Fruit fly (Drosophila melanogaster): Measurements from ENCODE around the gene CG32069.
A peak's percentile ranks its signal among the peaks of the same experiment; 100 is the strongest.

Gene CG32069

DNA sequence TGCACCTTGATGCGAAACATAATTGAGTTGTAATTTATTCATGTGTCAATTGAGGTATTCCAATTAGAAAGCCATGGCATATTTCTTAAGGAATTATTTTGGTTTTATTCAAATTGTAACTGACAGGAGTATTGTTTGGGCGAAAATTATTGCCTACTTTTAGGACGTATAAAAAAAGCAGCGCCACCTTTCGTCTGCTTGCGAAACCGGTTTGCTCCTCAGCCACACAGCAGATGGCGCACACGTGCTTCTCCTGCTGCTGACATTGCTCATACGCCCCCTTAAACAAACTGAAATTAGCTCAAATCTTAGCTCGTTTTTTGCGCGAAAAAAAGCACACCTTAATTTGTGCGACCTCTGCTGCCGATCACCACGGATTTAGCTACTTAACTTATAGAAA lies 14.5 kb downstream of the CG32069 start (continued):
- TF ChIP-seq al (GFP tag; IDR thresholded peaks at IDR 0.05) (no peak), CG11504 (tag; optimal IDR thresholded peaks at IDR 0.05) (peak; percentile 74), Usf (GFP tag; optimal IDR thresholded peaks at IDR 0.05) (peak; percentile 25), Dp (GFP tag; optimal IDR thresholded peaks at IDR 0.05) (peak; percentile 17), CG2712 (tag; optimal IDR thresholded peaks at IDR 0.05) (peak; percentile 73), Myb (GFP tag; optimal IDR thresholded peaks at IDR 0.05) (peak; percentile 96), ab (GFP tag; optimal IDR thresholded peaks at IDR 0.05) (peak; percentile 11), CG8924 (tag; optimal IDR thresholded peaks at IDR 0.05) (peak; percentile 19), kay (GFP tag; optimal IDR thresholded peaks at IDR 0.05) (peak; percentile 49), mld (GFP tag; IDR thresholded peaks at IDR 0.05; ENCODE audit: partially characterized antibody) (no peak), CG2875 (GFP tag; optimal IDR thresholded peaks at IDR 0.05) (peak; percentile 64), CG13287 (GFP tag; IDR thresholded peaks at IDR 0.05; ENCODE audit: partially characterized antibody) (peak; percentile 55; the same call in 1 of the 2 replicates), CG11696 (GFP tag; IDR thresholded peaks at IDR 0.05) (no peak), ci (GFP tag; IDR thresholded peaks at IDR 0.05) (peak; percentile 93), CG13296 (GFP tag; optimal IDR thresholded peaks at IDR 0.05) (peak; percentile 4), CG4730 (GFP tag; IDR thresholded peaks at IDR 0.05) (peak; percentile 52; the same call in 1 of the 2 replicates), sd (tag; optimal IDR thresholded peaks at IDR 0.05) (no peak), danr (GFP tag; IDR thresholded peaks at IDR 0.05) (no peak), CG7357 (GFP tag; IDR thresholded peaks at IDR 0.05) (peak; percentile 57; the same call in 2 of the 3 replicates), TFAM (GFP tag; optimal IDR thresholded peaks at IDR 0.05) (no peak), sr (GFP tag; IDR thresholded peaks at IDR 0.05) (peak; percentile 82; the same call in 2 of the 3 replicates), CG11398 (GFP tag; optimal IDR thresholded peaks at IDR 0.05) (peak; percentile 32), nmo (GFP tag; optimal IDR thresholded peaks at IDR 0.05) (peak; percentile 68), CG9932 (GFP tag; IDR thresholded peaks at IDR 0.05) (peak; percentile 84), tna (GFP tag; IDR thresholded peaks at IDR 0.05; ENCODE audit: partially characterized antibody) (no peak), cad (GFP tag; optimal IDR thresholded peaks at IDR 0.05) (no peak), CG14050 (GFP tag; IDR thresholded peaks at IDR 0.05) (peak; percentile 49; the same call in 2 of the 3 replicates), CG17361 (GFP tag; IDR thresholded peaks at IDR 0.05) (peak; percentile 72), psq (GFP tag; optimal IDR thresholded peaks at IDR 0.05) (peak; percentile 6), CG42726 (GFP tag; IDR thresholded peaks at IDR 0.05; ENCODE audit: partially characterized antibody) (no peak; the same call in 1 of the 2 replicates), sug (tag; optimal IDR thresholded peaks at IDR 0.05) (peak; percentile 61), C15 (GFP tag; IDR thresholded peaks at IDR 0.05) (no peak), CG18262 (tag; optimal IDR thresholded peaks at IDR 0.05) (peak; percentile 63), PHDP (tag; optimal IDR thresholded peaks at IDR 0.05) (peak; percentile 62), stwl (tag; optimal IDR thresholded peaks at IDR 0.05) (peak; percentile 54), Spps (tag; optimal IDR thresholded peaks at IDR 0.05) (peak; percentile 6), CG10654 (GFP tag; optimal IDR thresholded peaks at IDR 0.05) (peak; percentile 45), CG8765 (GFP tag; IDR thresholded peaks at IDR 0.05) (peak; percentile 60; the same call in 1 of the 2 replicates), Adf1 (GFP tag; IDR thresholded peaks at IDR 0.05) (peak; percentile 19; the same call in 1 of the 2 replicates), CG14667 (GFP tag; IDR thresholded peaks at IDR 0.05) (peak; percentile 72), CkIIα-i1 (GFP tag; IDR thresholded peaks at IDR 0.05) (no peak), dan (GFP tag; IDR thresholded peaks at IDR 0.05) (no peak), az2 (GFP tag; optimal IDR thresholded peaks at IDR 0.05) (peak; percentile 79), Ssrp (tag; optimal IDR thresholded peaks at IDR 0.05) (peak; percentile 39), Deaf1 (tag; optimal IDR thresholded peaks at IDR 0.05) (peak; percentile 12), CG9876 (GFP tag; optimal IDR thresholded peaks at IDR 0.05) (peak; percentile 83), Dll (GFP tag; IDR thresholded peaks at IDR 0.05; ENCODE audit: partially characterized antibody) (no peak), CG14014 (GFP tag; IDR thresholded peaks at IDR 0.05) (peak; percentile 66; the same call in 1 of the 2 replicates), E2f2 (GFP tag; IDR thresholded peaks at IDR 0.05) (peak; percentile 25; the same call in 1 of the 2 replicates), Ada2b (GFP tag; IDR thresholded peaks at IDR 0.05) (peak; percentile 57; the same call in 1 of the 2 replicates), chinmo (GFP tag; IDR thresholded peaks at IDR 0.05; ENCODE audit: partially characterized antibody) (no peak)
